Comparison of ENCODE assay signal across 8 worm cellular contexts in genomic region chrII:6847917-6848379, ce11.
TF ChIP-seq lines count a peak whose summit lies in the region.

TSS of gene tbc-6 (plus strand) at chrII:6848124.

TF ChIP-seq in whole organism, L1 larva, 84 proteins besides CTCF, POLR2A, EP300 and RAD21 (continues in another document):
- TF ChIP-seq xbp-1 (tag; optimal IDR thresholded peaks at IDR 0.05; lab: Kevin White, UChicago) (no peak), zip-4 (GFP tag; optimal IDR thresholded peaks at IDR 0.05; lab: Kevin White, UChicago) (no peak), snpc-4 (tag; optimal IDR thresholded peaks at IDR 0.05; lab: Kevin White, UChicago) (no peak), nhr-85 (tag; lab: Kevin White, UChicago) (peak; percentile 97), efl-1 (optimal IDR thresholded peaks at IDR 0.05; lab: Kevin White, UChicago) (peak in 1 of 2 experiments; percentile 30), efl-1 (GFP tag; optimal IDR thresholded peaks at IDR 0.05 in 1 of 2; lab: Kevin White, UChicago) (peak in 1 of 2 experiments; percentile 88), mef-2 (tag; optimal IDR thresholded peaks at IDR 0.05; lab: Kevin White, UChicago) (no peak), mab-9 (GFP tag; IDR thresholded peaks at IDR 0.05; lab: Robert Waterston, UW) (no peak), hlh-17 (GFP tag; optimal IDR thresholded peaks at IDR 0.05; lab: Kevin White, UChicago; ENCODE audit: borderline replicate concordance) (no peak), pag-3 (tag; optimal IDR thresholded peaks at IDR 0.05; lab: Kevin White, UChicago; ENCODE audit: borderline replicate concordance, insufficient read depth) (no peak), lir-3 (tag; optimal IDR thresholded peaks at IDR 0.05; lab: Kevin White, UChicago; ENCODE audit: poor library complexity) (no peak)

TF ChIP-seq in whole organism, L2 larva, 48 proteins besides CTCF, POLR2A, EP300 and RAD21 (continues in another document):
- TF ChIP-seq nhr-23 (tag; optimal IDR thresholded peaks at IDR 0.05; lab: Kevin White, UChicago) (no peak), gmeb-1 (tag; optimal IDR thresholded peaks at IDR 0.05; lab: Kevin White, UChicago) (no peak), elt-3 (tag; optimal IDR thresholded peaks at IDR 0.05; lab: Kevin White, UChicago) (no peak), lin-13 (GFP tag; optimal IDR thresholded peaks at IDR 0.05; lab: Kevin White, UChicago) (peak; percentile 20), alr-1 (tag; optimal IDR thresholded peaks at IDR 0.05; lab: Kevin White, UChicago) (no peak), nhr-129 (tag; optimal IDR thresholded peaks at IDR 0.05; lab: Kevin White, UChicago) (peak; percentile 53), ama-1 (optimal IDR thresholded peaks at IDR 0.05; lab: Kevin White, UChicago) (peak; percentile 47), nhr-77 (tag; optimal IDR thresholded peaks at IDR 0.05; lab: Kevin White, UChicago) (peak; percentile 51), nhr-11 (tag; optimal IDR thresholded peaks at IDR 0.05; lab: Kevin White, UChicago) (no peak), sma-9 (GFP tag; optimal IDR thresholded peaks at IDR 0.05; lab: Kevin White, UChicago) (peak; percentile 68), sma-9 (tag; optimal IDR thresholded peaks at IDR 0.05; lab: Kevin White, UChicago) (no peak), nhr-21 (tag; optimal IDR thresholded peaks at IDR 0.05; lab: Kevin White, UChicago) (peak; percentile 79)

TF ChIP-seq in whole organism, L3 larva, 47 proteins besides CTCF, POLR2A, EP300 and RAD21 (continues in another document):
- TF ChIP-seq nhr-23 (tag; optimal IDR thresholded peaks at IDR 0.05; lab: Kevin White, UChicago) (peak; percentile 84), nhr-28 (tag; optimal IDR thresholded peaks at IDR 0.05; lab: Kevin White, UChicago) (no peak), nhr-43 (tag; optimal IDR thresholded peaks at IDR 0.05; lab: Kevin White, UChicago; ENCODE audit: poor library complexity, severe bottlenecking) (peak; percentile 81), mdl-1 (tag; optimal IDR thresholded peaks at IDR 0.05; lab: Kevin White, UChicago) (peak; percentile 22), ceh-82 (tag; optimal IDR thresholded peaks at IDR 0.05; lab: Kevin White, UChicago) (no peak), skn-1 (tag; optimal IDR thresholded peaks at IDR 0.05; lab: Kevin White, UChicago) (no peak), ceh-16 (tag; optimal IDR thresholded peaks at IDR 0.05; lab: Kevin White, UChicago) (no peak), nhr-12 (tag; optimal IDR thresholded peaks at IDR 0.05; lab: Kevin White, UChicago) (no peak), tbx-2 (tag; optimal IDR thresholded peaks at IDR 0.05; lab: Kevin White, UChicago) (no peak), pha-4 (tag; optimal IDR thresholded peaks at IDR 0.05; lab: Kevin White, UChicago) (peak; percentile 78), egl-27 (tag; optimal IDR thresholded peaks at IDR 0.05; lab: Kevin White, UChicago) (peak; percentile 61)

TF ChIP-seq in whole organism, L4 larva, 104 proteins besides CTCF, POLR2A, EP300 and RAD21 (continues in another document):
- TF ChIP-seq ceh-20 (GFP tag; IDR thresholded peaks at IDR 0.05; lab: Robert Waterston, UW) (0 out of 2 replicates have a peak, but pooled peaks have one; percentile 44), nhr-41 (GFP tag; IDR thresholded peaks at IDR 0.05; lab: Robert Waterston, UW) (no peak), nhr-10 (tag; optimal IDR thresholded peaks at IDR 0.05; lab: Kevin White, UChicago) (peak; percentile 89), pqm-1 (tag; optimal IDR thresholded peaks at IDR 0.05; lab: Kevin White, UChicago) (no peak), nhr-25 (tag; optimal IDR thresholded peaks at IDR 0.05; lab: Kevin White, UChicago; ENCODE audit: borderline replicate concordance, insufficient read depth) (no peak), unc-62 (GFP tag; optimal IDR thresholded peaks at IDR 0.05 in 1 of 2; lab: Kevin White, UChicago) (peak in 1 of 2 experiments; percentile 84), unc-62 (tag; optimal IDR thresholded peaks at IDR 0.05; lab: Kevin White, UChicago) (no peak), nhr-6 (tag; optimal IDR thresholded peaks at IDR 0.05; lab: Kevin White, UChicago) (peak; percentile 26), hmg-1.1 (GFP tag; IDR thresholded peaks at IDR 0.05; lab: Robert Waterston, UW) (0 out of 2 replicates have a peak, but pooled peaks have one; percentile 24), mes-2 (tag; optimal IDR thresholded peaks at IDR 0.05; lab: Kevin White, UChicago; ENCODE audit: poor library complexity, severe bottlenecking) (peak; percentile 29)

TF ChIP-seq in whole organism, early embryonic, 17 proteins besides CTCF, POLR2A, EP300 and RAD21:
- no peak for TF ChIP-seq hmbx-1 (tag; optimal IDR thresholded peaks at IDR 0.05; lab: Kevin White, UChicago)
- no peak for TF ChIP-seq scrt-1 (GFP tag; IDR thresholded peaks at IDR 0.05; lab: Robert Waterston, UW)
- TF ChIP-seq ama-1 (optimal IDR thresholded peaks at IDR 0.05; lab: Kevin White, UChicago) = peak; percentile 51

TF ChIP-seq in whole organism, late embryonic, 69 proteins besides CTCF, POLR2A, EP300 and RAD21 (continues in another document):
- TF ChIP-seq nhr-11 (tag; optimal IDR thresholded peaks at IDR 0.05; lab: Kevin White, UChicago) = no peak
- peak; percentile 78 for TF ChIP-seq ama-1 (optimal IDR thresholded peaks at IDR 0.05; lab: Kevin White, UChicago)
- TF ChIP-seq ceh-19 (GFP tag; optimal IDR thresholded peaks at IDR 0.05; lab: Kevin White, UChicago) = no peak
- TF ChIP-seq pax-1 (tag; optimal IDR thresholded peaks at IDR 0.05; lab: Kevin White, UChicago) = no peak
- TF ChIP-seq T23F11.4 (GFP tag; optimal IDR thresholded peaks at IDR 0.05; lab: Kevin White, UChicago) = no peak
- TF ChIP-seq fkh-6 (tag; optimal IDR thresholded peaks at IDR 0.05; lab: Kevin White, UChicago) = no peak
- no peak for TF ChIP-seq ttx-3 (tag; optimal IDR thresholded peaks at IDR 0.05; lab: Kevin White, UChicago)
- no peak for TF ChIP-seq C38D4.7 (GFP tag; optimal IDR thresholded peaks at IDR 0.05; lab: Kevin White, UChicago)
- no peak for TF ChIP-seq ceh-18 (tag; optimal IDR thresholded peaks at IDR 0.05; lab: Kevin White, UChicago)
- TF ChIP-seq ceh-2 (tag; optimal IDR thresholded peaks at IDR 0.05; lab: Kevin White, UChicago) = no peak
- TF ChIP-seq ahr-1 (tag; optimal IDR thresholded peaks at IDR 0.05; lab: Kevin White, UChicago) = no peak
- TF ChIP-seq ceh-31 (tag; optimal IDR thresholded peaks at IDR 0.05; lab: Kevin White, UChicago) = no peak
- no peak for TF ChIP-seq ceh-30 (tag; optimal IDR thresholded peaks at IDR 0.05; lab: Kevin White, UChicago)
- no peak for TF ChIP-seq pag-3 (tag; optimal IDR thresholded peaks at IDR 0.05; lab: Kevin White, UChicago; ENCODE audit: borderline replicate concordance)
- no peak for TF ChIP-seq sox-4 (tag; optimal IDR thresholded peaks at IDR 0.05; lab: Kevin White, UChicago)
- TF ChIP-seq nfya-1 (tag; optimal IDR thresholded peaks at IDR 0.05; lab: Kevin White, UChicago) = peak; percentile 2
- TF ChIP-seq ztf-16 (tag; optimal IDR thresholded peaks at IDR 0.05; lab: Kevin White, UChicago) = no peak

TF ChIP-seq in whole organism, mixed stage, embryonic, 35 proteins besides CTCF, POLR2A, EP300 and RAD21 (continues in another document):
- TF ChIP-seq mab-5 (tag; optimal IDR thresholded peaks at IDR 0.05; lab: Kevin White, UChicago) (peak; percentile 12), elt-3 (tag; optimal IDR thresholded peaks at IDR 0.05; lab: Kevin White, UChicago) (no peak), hlh-1 (tag; optimal IDR thresholded peaks at IDR 0.05; lab: Kevin White, UChicago) (no peak), elt-1 (tag; optimal IDR thresholded peaks at IDR 0.05; lab: Kevin White, UChicago; ENCODE audit: borderline replicate concordance, insufficient read depth) (no peak), lin-32 (GFP tag; optimal IDR thresholded peaks at IDR 0.05; lab: Kevin White, UChicago) (no peak), cnd-1 (tag; optimal IDR thresholded peaks at IDR 0.05; lab: Kevin White, UChicago) (no peak), lsy-2 (tag; optimal IDR thresholded peaks at IDR 0.05; lab: Kevin White, UChicago) (peak; percentile 3), ztf-11 (tag; optimal IDR thresholded peaks at IDR 0.05; lab: Kevin White, UChicago) (no peak), drap-1 (GFP tag; optimal IDR thresholded peaks at IDR 0.05; lab: Kevin White, UChicago) (no peak), ceh-39 (tag; optimal IDR thresholded peaks at IDR 0.05; lab: Kevin White, UChicago) (no peak), nhr-2 (tag; optimal IDR thresholded peaks at IDR 0.05; lab: Kevin White, UChicago) (peak; percentile 11), zip-8 (tag; optimal IDR thresholded peaks at IDR 0.05; lab: Kevin White, UChicago) (no peak), mls-2 (tag; optimal IDR thresholded peaks at IDR 0.05; lab: Kevin White, UChicago) (no peak), nhr-12 (tag; optimal IDR thresholded peaks at IDR 0.05; lab: Kevin White, UChicago) (no peak), snpc-4 (tag; optimal IDR thresholded peaks at IDR 0.05; lab: Kevin White, UChicago) (no peak), bed-3 (GFP tag; optimal IDR thresholded peaks at IDR 0.05; lab: Kevin White, UChicago) (no peak), ceh-83 (GFP tag; optimal IDR thresholded peaks at IDR 0.05; lab: Kevin White, UChicago) (no peak)

TF ChIP-seq in whole organism, young adult, 124 proteins besides CTCF, POLR2A, EP300 and RAD21 (continues in another document):
- peak; percentile 51 for TF ChIP-seq nhr-80 (tag; optimal IDR thresholded peaks at IDR 0.05; lab: Kevin White, UChicago)
- TF ChIP-seq xnd-1 (tag; optimal IDR thresholded peaks at IDR 0.05; lab: Kevin White, UChicago) = no peak
- 0 out of 2 replicates have a peak, but pooled peaks have one; percentile 23 for TF ChIP-seq Y95B8A.8 (GFP tag; IDR thresholded peaks at IDR 0.05; lab: Robert Waterston, UW)
- TF ChIP-seq attf-5 (GFP tag; optimal IDR thresholded peaks at IDR 0.05; lab: Kevin White, UChicago) = peak; percentile 4
- TF ChIP-seq D2030.7 (GFP tag; IDR thresholded peaks at IDR 0.05; lab: Robert Waterston, UW) = no peak
- TF ChIP-seq him-1 (tag; optimal IDR thresholded peaks at IDR 0.05; lab: Kevin White, UChicago) = peak; percentile 30
- TF ChIP-seq dox-1 (GFP tag; IDR thresholded peaks at IDR 0.05; lab: Robert Waterston, UW) = 0 out of 2 replicates have a peak, but pooled peaks have one; percentile 19
- no peak for TF ChIP-seq Y53F4B.3 (GFP tag; IDR thresholded peaks at IDR 0.05; lab: Robert Waterston, UW)
- TF ChIP-seq somi-1 (GFP tag; optimal IDR thresholded peaks at IDR 0.05; lab: Kevin White, UChicago) = peak; percentile 20
- TF ChIP-seq cebp-1 (GFP tag; IDR thresholded peaks at IDR 0.05; lab: Robert Waterston, UW) = no peak
- TF ChIP-seq cebp-1 (tag; optimal IDR thresholded peaks at IDR 0.05; lab: Kevin White, UChicago) = peak; percentile 21
- TF ChIP-seq lin-26 (GFP tag; IDR thresholded peaks at IDR 0.05; lab: Robert Waterston, UW) = 0 out of 2 replicates have a peak, but pooled peaks have one; percentile 40
- no peak for TF ChIP-seq bed-1 (GFP tag; IDR thresholded peaks at IDR 0.05; lab: Robert Waterston, UW)
- TF ChIP-seq hmg-1.2 (GFP tag; IDR thresholded peaks at IDR 0.05; lab: Robert Waterston, UW) = peak; percentile 31; the same call in 1 of the 2 replicates
- peak in 1 of 2 experiments; percentile 16 for TF ChIP-seq let-607 (tag; optimal IDR thresholded peaks at IDR 0.05; lab: Kevin White, UChicago)
- peak; percentile 53 for TF ChIP-seq lin-40 (tag; optimal IDR thresholded peaks at IDR 0.05; lab: Kevin White, UChicago)
- TF ChIP-seq snpc-4 (GFP tag; optimal IDR thresholded peaks at IDR 0.05; lab: Kevin White, UChicago) = no peak
- no peak for TF ChIP-seq snpc-4 (tag; optimal IDR thresholded peaks at IDR 0.05; lab: Kevin White, UChicago)
